Worm (Caenorhabditis elegans): ENCODE data around the gene sri-51.

- TF ChIP-seq unc-62 (GFP tag; optimal IDR thresholded peaks at IDR 0.05) (no peak), elt-1 (tag; optimal IDR thresholded peaks at IDR 0.05) (no peak), pqm-1 (tag; optimal IDR thresholded peaks at IDR 0.05) (no peak), unc-39 (tag; optimal IDR thresholded peaks at IDR 0.05) (no peak), skn-1 (tag; optimal IDR thresholded peaks at IDR 0.05) (no peak), nhr-25 (tag; optimal IDR thresholded peaks at IDR 0.05) (no peak), elt-2 (tag; optimal IDR thresholded peaks at IDR 0.05) (no peak), lsy-12 (tag; optimal IDR thresholded peaks at IDR 0.05) (no peak)
Measured at ce11 chrII:3213898-3214297, 15.0 kb upstream of the sri-51 start, which contains the start of gene ZC239.4.
